4 fruit fly cellular contexts compared by ENCODE assay signal in genomic region chrX:18835003-18835402, dm6.
TF ChIP-seq lines count a peak whose summit lies in the region.

No protein-coding gene starts in this region.

- TF ChIP-seq CTCF in whole organism, embryonic (GFP tag; optimal IDR thresholded peaks at IDR 0.05; lab: Kevin White, UChicago): no peak

TF ChIP-seq in whole organism, adult, 20 proteins besides CTCF, POLR2A, EP300 and RAD21:
- TF ChIP-seq CG7101 (tag; optimal IDR thresholded peaks at IDR 0.05; lab: Kevin White, UChicago): peak; percentile 23
- no peak for TF ChIP-seq kay (GFP tag; lab: Kevin White, UChicago; ENCODE audit: borderline replicate concordance)
- TF ChIP-seq bab1 (GFP tag; optimal IDR thresholded peaks at IDR 0.05; lab: Kevin White, UChicago): no peak
- TF ChIP-seq tj (GFP tag; optimal IDR thresholded peaks at IDR 0.05; lab: Kevin White, UChicago): no peak
- TF ChIP-seq toe (GFP tag; optimal IDR thresholded peaks at IDR 0.05; lab: Kevin White, UChicago): no peak
- TF ChIP-seq cic (GFP tag; optimal IDR thresholded peaks at IDR 0.05; lab: Kevin White, UChicago): no peak
- no peak for TF ChIP-seq pad (GFP tag; optimal IDR thresholded peaks at IDR 0.05; lab: Kevin White, UChicago)

TF ChIP-seq in whole organism, embryonic, 481 proteins besides CTCF, POLR2A, EP300 and RAD21:
- peak; percentile 84 for TF ChIP-seq sd (tag; optimal IDR thresholded peaks at IDR 0.05; lab: Kevin White, UChicago)
- no peak for TF ChIP-seq wdn (GFP tag; IDR thresholded peaks at IDR 0.05; lab: Robert Waterston, UW)
- peak; percentile 70 for TF ChIP-seq CG4360 (GFP tag; IDR thresholded peaks at IDR 0.05; lab: Robert Waterston, UW)
- TF ChIP-seq chinmo (GFP tag; IDR thresholded peaks at IDR 0.05; lab: Robert Waterston, UW; ENCODE audit: partially characterized antibody): 0 out of 4 replicates have a peak, but pooled peaks have one; percentile 51
- peak; percentile 3 for TF ChIP-seq Blimp-1 (GFP tag; optimal IDR thresholded peaks at IDR 0.05; lab: Kevin White, UChicago)
- TF ChIP-seq kni (GFP tag; optimal IDR thresholded peaks at IDR 0.05; lab: Kevin White, UChicago): peak; percentile 23
- no peak for TF ChIP-seq stc (GFP tag; IDR thresholded peaks at IDR 0.05; lab: Robert Waterston, UW)
- no peak for TF ChIP-seq CG9609 (GFP tag; optimal IDR thresholded peaks at IDR 0.05; lab: Kevin White, UChicago)
- TF ChIP-seq kah (GFP tag; optimal IDR thresholded peaks at IDR 0.05; lab: Kevin White, UChicago): peak; percentile 23

TF ChIP-seq in whole organism, prepupa, 60 proteins besides CTCF, POLR2A, EP300 and RAD21:
- TF ChIP-seq CG6276 (GFP tag; optimal IDR thresholded peaks at IDR 0.05; lab: Kevin White, UChicago) (no peak), fkh (GFP tag; optimal IDR thresholded peaks at IDR 0.05; lab: Kevin White, UChicago) (peak; percentile 60)
TF ChIP-seq in whole organism, prepupa: peak in this region for 1.

TF ChIP-seq in whole organism, wandering third instar larva, 38 proteins besides CTCF, POLR2A, EP300 and RAD21:
- TF ChIP-seq brk (GFP tag; optimal IDR thresholded peaks at IDR 0.05; lab: Kevin White, UChicago): no peak
- no peak for TF ChIP-seq br (GFP tag; optimal IDR thresholded peaks at IDR 0.05; lab: Kevin White, UChicago)
- peak; percentile 13 for TF ChIP-seq psq (GFP tag; optimal IDR thresholded peaks at IDR 0.05; lab: Kevin White, UChicago)
- no peak for TF ChIP-seq Vsx2 (GFP tag; optimal IDR thresholded peaks at IDR 0.05; lab: Kevin White, UChicago; ENCODE audit: partially characterized antibody)
- TF ChIP-seq Sp1 (GFP tag; optimal IDR thresholded peaks at IDR 0.05; lab: Kevin White, UChicago): no peak
- TF ChIP-seq dmrt93B (GFP tag; optimal IDR thresholded peaks at IDR 0.05; lab: Kevin White, UChicago): no peak
TF ChIP-seq in whole organism, wandering third instar larva: peak in this region for 1.
